Fruit fly (Drosophila melanogaster): ENCODE data around the gene Miox.

dm6 chr3L:12175382-12175781, 9.4 kb upstream of the Miox start, which contains the start of gene Rh7:
- no peak for TF ChIP-seq Myc (optimal IDR thresholded peaks at IDR 0.05)
- TF ChIP-seq Sin3A (optimal IDR thresholded peaks at IDR 0.05): no peak
- no peak for TF ChIP-seq ttk (optimal IDR thresholded peaks at IDR 0.05)
- no peak for TF ChIP-seq h (optimal IDR thresholded peaks at IDR 0.05)

Data from Kc167 (cell line).